Worm (Caenorhabditis elegans) whole organism, L4/young adult: ENCODE measurements around the gene ZK105.1.

Source experiments
- W03F9.2 ChIP-seq: fragments of 150-350 bp; optimal IDR thresholded peaks from 2 replicates; lab custom pipeline; 2014; ENCODE audit warnings: missing biosample characterization, missing genetic modification characterization
- dao-5 ChIP-seq: sonication (generic microtip); optimal IDR thresholded peaks from 2 replicates; lab custom pipeline; 2016; ENCODE audit warnings: missing genotype, missing genetic modification characterization, moderate library complexity, missing compliant biosample characterization
- him-1 ChIP-seq: sonication (generic microtip); optimal IDR thresholded peaks from 2 replicates; lab custom pipeline; 2016; ENCODE audit warnings: missing genotype, missing genetic modification reagents, missing genetic modification characterization, missing compliant biosample characterization

ce11 chrV:7730488-7730887 lies 16.7 kb downstream of the ZK105.1 start:
- TF ChIP-seq dao-5 (tag; lab: Kevin White, UChicago): no peak
- TF ChIP-seq W03F9.2 (tag; lab: Kevin White, UChicago): no peak
- no peak for TF ChIP-seq him-1 (tag; lab: Kevin White, UChicago)
